Fruit fly (Drosophila melanogaster): ENCODE results near the gene bou.

The bou gene

dm6 chrX:6985182-6985851, 969 bp upstream of the bou start (continued):
- TF ChIP-seq tna (GFP tag; IDR thresholded peaks at IDR 0.05; ENCODE audit: partially characterized antibody) (peak; percentile 49; the same call in 1 of the 2 replicates), CG15269 (tag; optimal IDR thresholded peaks at IDR 0.05) (peak; percentile 56), fu2 (GFP tag; optimal IDR thresholded peaks at IDR 0.05) (peak; percentile 44), sim (GFP tag; IDR thresholded peaks at IDR 0.05) (0 out of 2 replicates have a peak, but pooled peaks have one; percentile 12), Drgx (GFP tag; IDR thresholded peaks at IDR 0.05) (peak; percentile 72), gro (GFP tag; optimal IDR thresholded peaks at IDR 0.05) (peak; percentile 68), CG31388 (GFP tag; optimal IDR thresholded peaks at IDR 0.05) (peak; percentile 4), CG17186 (GFP tag; optimal IDR thresholded peaks at IDR 0.05) (no peak), psq (GFP tag; optimal IDR thresholded peaks at IDR 0.05) (peak; percentile 58), sna (GFP tag; IDR thresholded peaks at IDR 0.05; ENCODE audit: partially characterized antibody) (no peak), grau (tag; optimal IDR thresholded peaks at IDR 0.05) (peak; percentile 81), salm (tag; optimal IDR thresholded peaks at IDR 0.05) (peak; percentile 62), hbn (GFP tag; IDR thresholded peaks at IDR 0.05; ENCODE audit: partially characterized antibody) (no peak), NC2β (GFP tag; optimal IDR thresholded peaks at IDR 0.05) (peak; percentile 88), CG5180 (GFP tag; optimal IDR thresholded peaks at IDR 0.05) (peak; percentile 32), Hr78 (GFP tag; optimal IDR thresholded peaks at IDR 0.05) (no peak), Lim3 (GFP tag; IDR thresholded peaks at IDR 0.05) (no peak; the same call in 1 of the 2 replicates), CG2875 (GFP tag; optimal IDR thresholded peaks at IDR 0.05) (peak; percentile 69), cato (GFP tag; optimal IDR thresholded peaks at IDR 0.05; ENCODE audit: borderline replicate concordance) (peak; percentile 6), CHES-1-like (GFP tag; optimal IDR thresholded peaks at IDR 0.05) (peak; percentile 73), aop (GFP tag; IDR thresholded peaks at IDR 0.05) (no peak), ttk (GFP tag; IDR thresholded peaks at IDR 0.05) (peak; percentile 56), ato (GFP tag; IDR thresholded peaks at IDR 0.05; ENCODE audit: partially characterized antibody) (no peak; the same call in 1 of the 2 replicates), Sin3A (optimal IDR thresholded peaks at IDR 0.05) (no peak), Chrac-16 (GFP tag; optimal IDR thresholded peaks at IDR 0.05) (peak; percentile 80), MTF-1 (GFP tag; optimal IDR thresholded peaks at IDR 0.05; ENCODE audit: borderline replicate concordance) (peak; percentile 24), CG9437 (GFP tag; optimal IDR thresholded peaks at IDR 0.05) (peak; percentile 63), Optix (GFP tag; IDR thresholded peaks at IDR 0.05) (peak; percentile 57; the same call in 2 of the 3 replicates), CG2202 (tag; optimal IDR thresholded peaks at IDR 0.05) (peak; percentile 88), CG32767 (GFP tag; IDR thresholded peaks at IDR 0.05) (0 out of 2 replicates have a peak, but pooled peaks have one; percentile 39), gem (tag; optimal IDR thresholded peaks at IDR 0.05) (peak; percentile 91), usp (GFP tag; optimal IDR thresholded peaks at IDR 0.05) (no peak), CG16813 (GFP tag; IDR thresholded peaks at IDR 0.05; ENCODE audit: partially characterized antibody) (peak; percentile 54; the same call in 2 of the 3 replicates), D19B (GFP tag; optimal IDR thresholded peaks at IDR 0.05) (peak; percentile 97), Neu2 (GFP tag; optimal IDR thresholded peaks at IDR 0.05; ENCODE audit: borderline replicate concordance) (no peak), bsh (GFP tag; optimal IDR thresholded peaks at IDR 0.05) (peak; percentile 81 to 94), cas (GFP tag; IDR thresholded peaks at IDR 0.05) (no peak), lbe (GFP tag; optimal IDR thresholded peaks at IDR 0.05) (peak; percentile 92), Nf-YA (GFP tag; IDR thresholded peaks at IDR 0.05) (no peak), knrl (GFP tag; IDR thresholded peaks at IDR 0.05; ENCODE audit: partially characterized antibody) (no peak), CG30020 (tag; optimal IDR thresholded peaks at IDR 0.05) (peak; percentile 46), trh (GFP tag; optimal IDR thresholded peaks at IDR 0.05) (peak; percentile 21), Nf-YB (GFP tag; optimal IDR thresholded peaks at IDR 0.05) (peak; percentile 59), B-H2 (GFP tag; optimal IDR thresholded peaks at IDR 0.05) (no peak), kah (GFP tag; optimal IDR thresholded peaks at IDR 0.05) (peak; percentile 50), zfh1 (GFP tag; IDR thresholded peaks at IDR 0.05) (peak; percentile 85), disco-r (GFP tag; optimal IDR thresholded peaks at IDR 0.05) (peak; percentile 46), vfl (GFP tag; optimal IDR thresholded peaks at IDR 0.05) (peak; percentile 61)
